Worm (Caenorhabditis elegans): ENCODE data around the gene gyg-2.

DNA sequence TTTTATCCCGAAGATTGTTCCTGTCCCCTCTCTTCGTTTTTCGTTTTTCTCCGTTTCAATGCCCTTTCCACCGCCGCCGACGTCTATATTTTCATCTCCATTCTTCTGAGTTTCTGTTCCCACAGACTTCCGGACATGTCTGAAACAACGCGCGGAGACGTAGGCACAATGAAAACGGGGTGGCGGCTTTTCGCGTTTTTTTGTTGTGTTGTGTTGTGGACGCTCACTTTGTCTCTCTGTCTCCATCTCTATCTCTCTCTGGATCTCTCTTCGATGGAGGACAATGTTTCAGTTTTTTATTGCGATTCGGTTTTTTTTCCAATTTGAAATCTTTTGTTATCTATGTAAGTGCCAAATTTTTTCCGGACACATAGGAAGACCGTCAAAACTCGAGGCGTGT is 13.9 kb upstream of the gyg-2 start:
- TF ChIP-seq mdl-1 (tag; optimal IDR thresholded peaks at IDR 0.05) (no peak), fos-1 (tag; optimal IDR thresholded peaks at IDR 0.05) (no peak), skn-1 (tag; optimal IDR thresholded peaks at IDR 0.05) (no peak), elt-3 (tag; optimal IDR thresholded peaks at IDR 0.05) (no peak), daf-12 (tag; optimal IDR thresholded peaks at IDR 0.05) (no peak), aly-2 (tag; optimal IDR thresholded peaks at IDR 0.05) (no peak), snpc-4 (tag; optimal IDR thresholded peaks at IDR 0.05) (no peak), nhr-237 (tag; optimal IDR thresholded peaks at IDR 0.05) (no peak), nhr-43 (tag; optimal IDR thresholded peaks at IDR 0.05; ENCODE audit: poor library complexity, severe bottlenecking) (no peak), jun-1 (tag; optimal IDR thresholded peaks at IDR 0.05) (no peak), tbx-2 (tag; optimal IDR thresholded peaks at IDR 0.05) (no peak), ztf-11 (tag; optimal IDR thresholded peaks at IDR 0.05) (no peak), ama-1 (optimal IDR thresholded peaks at IDR 0.05) (no peak), nhr-28 (tag; optimal IDR thresholded peaks at IDR 0.05) (no peak)

Measured in whole organism, L3 larva.